Worm (Caenorhabditis elegans): Measurements from ENCODE around the gene efhd-1.

- TF ChIP-seq ama-1 (optimal IDR thresholded peaks at IDR 0.05) (no peak), nhr-90 (tag; optimal IDR thresholded peaks at IDR 0.05; ENCODE audit: poor library complexity) (no peak), lsy-2 (tag; optimal IDR thresholded peaks at IDR 0.05) (no peak), pqm-1 (tag; optimal IDR thresholded peaks at IDR 0.05) (no peak), nhr-237 (tag; optimal IDR thresholded peaks at IDR 0.05) (no peak), ztf-4 (tag; optimal IDR thresholded peaks at IDR 0.05) (no peak), elt-3 (tag; optimal IDR thresholded peaks at IDR 0.05) (no peak), dpl-1 (GFP tag; optimal IDR thresholded peaks at IDR 0.05) (no peak), C04F5.9 (tag; optimal IDR thresholded peaks at IDR 0.05) (no peak), mdl-1 (tag; optimal IDR thresholded peaks at IDR 0.05) (no peak), jun-1 (tag; optimal IDR thresholded peaks at IDR 0.05) (no peak), unc-62 (GFP tag; optimal IDR thresholded peaks at IDR 0.05) (no peak), lin-35 (GFP tag; optimal IDR thresholded peaks at IDR 0.05) (no peak)
These were observed 35.5 kb downstream of the efhd-1 start, which contains the start of gene Y48B6A.10 for ce11 chrII:14214109-14214508.
